Worm (Caenorhabditis elegans): Measurements from ENCODE around the gene C39B5.5.

ce11 chrIII:2207864-2208263 lies at the start of gene C39B5.5:
- no peak for TF ChIP-seq nhr-237 (tag; optimal IDR thresholded peaks at IDR 0.05)
- TF ChIP-seq zag-1 (tag; optimal IDR thresholded peaks at IDR 0.05), result no peak
- TF ChIP-seq egl-27 (tag; optimal IDR thresholded peaks at IDR 0.05), result no peak
- TF ChIP-seq nhr-47 (tag; optimal IDR thresholded peaks at IDR 0.05), result no peak
- TF ChIP-seq fkh-10 (GFP tag; optimal IDR thresholded peaks at IDR 0.05), result no peak
- no peak for TF ChIP-seq mep-1 (tag; optimal IDR thresholded peaks at IDR 0.05)
- TF ChIP-seq efl-1 (optimal IDR thresholded peaks at IDR 0.05), result no peak
- TF ChIP-seq efl-1 (GFP tag; optimal IDR thresholded peaks at IDR 0.05 in 1 of 2), result no peak
- TF ChIP-seq lin-15B (tag; optimal IDR thresholded peaks at IDR 0.05), result no peak
- TF ChIP-seq nhr-90 (tag; optimal IDR thresholded peaks at IDR 0.05; ENCODE audit: poor library complexity), result no peak
- TF ChIP-seq fkh-4 (tag; optimal IDR thresholded peaks at IDR 0.05; ENCODE audit: borderline replicate concordance), result no peak
- no peak for TF ChIP-seq isw-1 (GFP tag; IDR thresholded peaks at IDR 0.05)
- TF ChIP-seq unc-98 (GFP tag; IDR thresholded peaks at IDR 0.05), result no peak
